Fruit fly (Drosophila melanogaster) whole organism, embryonic: ENCODE results near the gene CG15368.
A peak's percentile ranks its signal among the peaks of the same experiment; 100 is the strongest.

Experiments
- Ada2b ChIP-seq: fragments of 200-800 bp; sonication (Bioruptor generic); IDR thresholded peaks from 2 replicates; pipeline ENCODE4 v1.3.6; 2022; ENCODE audit warnings: missing biosample characterization, missing genetic modification characterization
- Bdp1 ChIP-seq: fragments of 200-800 bp; sonication (Bioruptor generic); optimal IDR thresholded peaks from 3 replicates; lab custom pipeline; 2016; ENCODE audit warnings: missing biosample characterization, missing genetic modification characterization
- CG10274 ChIP-seq: fragments of 200-800 bp; sonication (Bioruptor generic); optimal IDR thresholded peaks from 3 replicates; lab custom pipeline; 2017; ENCODE audit warnings: missing biosample characterization, mild to moderate bottlenecking, missing genetic modification characterization
- CG11560 ChIP-seq: fragments of 200-800 bp; sonication (Bioruptor generic); IDR thresholded peaks from 3 replicates; pipeline ENCODE4 v1.3.6; 2022; ENCODE audit warnings: missing biosample characterization, missing genetic modification characterization
- CG12769 ChIP-seq: fragments of 200-800 bp; sonication (Bioruptor generic); optimal IDR thresholded peaks from 2 replicates; lab custom pipeline; 2019; ENCODE audit warnings: missing biosample characterization, mild to moderate bottlenecking, missing genetic modification characterization, moderate library complexity
- CG13296 ChIP-seq: fragments of 200-800 bp; sonication (Bioruptor generic); optimal IDR thresholded peaks from 3 replicates; lab custom pipeline; 2018; ENCODE audit warnings: missing biosample characterization, mild to moderate bottlenecking, missing genetic modification characterization
- CG14441 ChIP-seq: fragments of 200-800 bp; sonication (Bioruptor generic); IDR thresholded peaks from 2 replicates; pipeline ENCODE4 v1.3.6; 2022; ENCODE audit warnings: missing biosample characterization, missing genetic modification characterization
- CG15514 ChIP-seq: fragments of 200-800 bp; sonication (Bioruptor generic); optimal IDR thresholded peaks from 3 replicates; lab custom pipeline; 2017; ENCODE audit warnings: missing biosample characterization, missing genetic modification characterization, mild to moderate bottlenecking, moderate library complexity, missing genetic modification reagents
- CG17359 ChIP-seq: fragments of 200-800 bp; sonication (Bioruptor generic); optimal IDR thresholded peaks from 3 replicates; lab custom pipeline; 2018; ENCODE audit warnings: missing biosample characterization, mild to moderate bottlenecking, missing genetic modification characterization, moderate library complexity
- CG2202 ChIP-seq: fragments of 200-800 bp; sonication (Bioruptor generic); optimal IDR thresholded peaks from 2 replicates; lab custom pipeline; 2018; ENCODE audit warnings: missing biosample characterization, mild to moderate bottlenecking, missing genetic modification characterization
- CG31224 ChIP-seq: fragments of 200-800 bp; sonication (Bioruptor generic); IDR thresholded peaks from 2 replicates; pipeline ENCODE4 v1.3.6; 2022; ENCODE audit warnings: missing biosample characterization, missing genetic modification characterization
- CG32772 ChIP-seq: fragments of 200-800 bp; sonication (Bioruptor generic); IDR thresholded peaks from 2 replicates; pipeline ENCODE4 v1.3.6; 2022; ENCODE audit warnings: missing biosample characterization, missing genetic modification characterization
- CG34224 ChIP-seq: fragments of 200-800 bp; sonication (Bioruptor generic); IDR thresholded peaks from 3 replicates; pipeline ENCODE4 v1.3.6; 2022; ENCODE audit warnings: missing biosample characterization, missing genetic modification characterization; ENCODE audit not compliant: partially characterized antibody
- CG43689 ChIP-seq: fragments of 200-800 bp; sonication (Bioruptor generic); IDR thresholded peaks from 2 replicates; pipeline ENCODE4 v1.3.6; 2022; ENCODE audit warnings: missing biosample characterization, missing genetic modification characterization
- CG4730 ChIP-seq: fragments of 200-800 bp; sonication (Bioruptor generic); IDR thresholded peaks from 2 replicates; pipeline ENCODE4 v1.3.6; 2022; ENCODE audit warnings: missing biosample characterization, missing genetic modification characterization
- CG7357 ChIP-seq: fragments of 200-800 bp; sonication (Bioruptor generic); IDR thresholded peaks from 3 replicates; pipeline ENCODE4 v1.3.6; 2022; ENCODE audit warnings: missing biosample characterization, missing genetic modification characterization
- CG7786 ChIP-seq: fragments of 200-800 bp; sonication (Bioruptor generic); optimal IDR thresholded peaks from 2 replicates; lab custom pipeline; 2016; ENCODE audit warnings: missing biosample characterization, missing genetic modification characterization
- CG8290 ChIP-seq, 3 experiments: fragments of 200-800 bp; sonication (Bioruptor generic); optimal IDR thresholded peaks; 2 replicates each; lab custom pipeline; 2016 to 2019; ENCODE audit warnings: missing biosample characterization in 3 of 3, missing genetic modification characterization in 3 of 3, mild to moderate bottlenecking in 2 of 3, moderate library complexity in 1 of 3
- CG9797 ChIP-seq: fragments of 200-800 bp; sonication (Bioruptor generic); optimal IDR thresholded peaks from 3 replicates; lab custom pipeline; 2018; ENCODE audit warnings: missing biosample characterization, mild to moderate bottlenecking, missing genetic modification characterization
- CG9876 ChIP-seq: fragments of 200-800 bp; sonication (Bioruptor generic); optimal IDR thresholded peaks from 2 replicates; lab custom pipeline; 2016; ENCODE audit warnings: missing biosample characterization, missing genetic modification characterization
- D ChIP-seq, 2 experiments: fragments of 200-800 bp in 1 of 2; fragments of >200 bp in 1 of 2; sonication (Bioruptor generic) in 1 of 2; optimal IDR thresholded peaks; 2 replicates in 1 of 2; 3 replicates in 1 of 2; lab custom pipeline; 2017; ENCODE audit warnings: mild to moderate bottlenecking in 1 of 2, missing biosample characterization in 1 of 2, missing genetic modification characterization in 1 of 2, missing genetic modification reagents in 1 of 2
- Dad ChIP-seq: fragments of 200-800 bp; sonication (Bioruptor generic); optimal IDR thresholded peaks from 3 replicates; lab custom pipeline; 2016; ENCODE audit warnings: missing biosample characterization, missing genetic modification characterization
- Dbx ChIP-seq: fragments of 200-800 bp; sonication (Bioruptor generic); IDR thresholded peaks from 3 replicates; pipeline ENCODE4 v1.3.6; 2022; ENCODE audit warnings: missing biosample characterization, missing genetic modification characterization
- Gug ChIP-seq: fragments of 200-800 bp; sonication (Bioruptor generic); IDR thresholded peaks from 4 replicates; pipeline ENCODE4 v1.3.6; 2022; ENCODE audit warnings: missing biosample characterization, missing genetic modification characterization
- HHEX ChIP-seq: fragments of 200-800 bp; sonication (Bioruptor generic); optimal IDR thresholded peaks from 3 replicates; lab custom pipeline; 2017; ENCODE audit warnings: missing biosample characterization, mild to moderate bottlenecking, missing genetic modification characterization, missing genetic modification reagents
- Hmr ChIP-seq: fragments of 200-800 bp; sonication (Bioruptor generic); optimal IDR thresholded peaks from 3 replicates; lab custom pipeline; 2017; ENCODE audit warnings: mild to moderate bottlenecking, missing biosample characterization, missing genetic modification reagents, missing genetic modification characterization
- Jarid2 ChIP-seq: fragments of 200-800 bp; sonication (Bioruptor generic); optimal IDR thresholded peaks from 3 replicates; lab custom pipeline; 2017; ENCODE audit warnings: mild to moderate bottlenecking, missing biosample characterization, missing genetic modification reagents, missing genetic modification characterization
- Lim3 ChIP-seq: fragments of 200-800 bp; sonication (Bioruptor generic); IDR thresholded peaks from 2 replicates; pipeline ENCODE4 v1.3.6; 2022; ENCODE audit warnings: missing biosample characterization, missing genetic modification characterization
- Med ChIP-seq: fragments of 200-800 bp; sonication (Bioruptor generic); peaks from one replicate; lab custom pipeline; 2016; ENCODE audit warnings: missing biosample characterization, missing genetic modification characterization, mild to moderate bottlenecking, inconsistent platforms, moderate library complexity
- Nf-YB ChIP-seq: fragments of 200-800 bp; sonication (Bioruptor generic); optimal IDR thresholded peaks from 3 replicates; lab custom pipeline; 2019; ENCODE audit warnings: missing biosample characterization, mild to moderate bottlenecking, missing genetic modification characterization, moderate library complexity
- Sry-β ChIP-seq: fragments of 200-800 bp; sonication (Bioruptor generic); optimal IDR thresholded peaks from 2 replicates; lab custom pipeline; 2018; ENCODE audit warnings: missing biosample characterization, mild to moderate bottlenecking, missing genetic modification characterization, moderate library complexity
- aop ChIP-seq: fragments of 200-800 bp; sonication (Bioruptor generic); IDR thresholded peaks from 2 replicates; pipeline ENCODE4 v1.3.6; 2022; ENCODE audit warnings: missing biosample characterization, missing genetic modification characterization
- bab2 ChIP-seq: fragments of 200-800 bp; sonication (Bioruptor generic); optimal IDR thresholded peaks from 2 replicates; lab custom pipeline; 2016; ENCODE audit warnings: missing biosample characterization, missing genetic modification characterization
- chif ChIP-seq, 2 experiments: fragments of 200-800 bp; sonication (Bioruptor generic); optimal IDR thresholded peaks; 3 replicates each; lab custom pipeline; 2016; ENCODE audit warnings: missing biosample characterization in 2 of 2, missing genetic modification characterization in 2 of 2
- corto ChIP-seq: fragments of 200-800 bp; sonication (Bioruptor generic); optimal IDR thresholded peaks from 2 replicates; lab custom pipeline; 2016; ENCODE audit warnings: missing biosample characterization, mild to moderate bottlenecking, missing genetic modification characterization, moderate library complexity
- crc ChIP-seq: fragments of 200-800 bp; sonication (Bioruptor generic); optimal IDR thresholded peaks from 2 replicates; lab custom pipeline; 2016; ENCODE audit warnings: missing biosample characterization, missing genetic modification characterization
- dmrt11E ChIP-seq: fragments of 200-800 bp; sonication (Bioruptor generic); optimal IDR thresholded peaks from 3 replicates; lab custom pipeline; 2018; ENCODE audit warnings: missing biosample characterization, mild to moderate bottlenecking, missing genetic modification characterization, moderate library complexity
- exex ChIP-seq: fragments of 200-800 bp; sonication (Bioruptor generic); optimal IDR thresholded peaks from 4 replicates; lab custom pipeline; 2018; ENCODE audit warnings: missing biosample characterization, mild to moderate bottlenecking, missing genetic modification characterization, moderate library complexity
- jigr1 ChIP-seq: fragments of 200-800 bp; sonication (Bioruptor generic); IDR thresholded peaks from 3 replicates; pipeline ENCODE4 v1.3.6; 2022; ENCODE audit warnings: missing biosample characterization, missing genetic modification characterization
- jing ChIP-seq: fragments of 200-800 bp; sonication (Bioruptor generic); optimal IDR thresholded peaks from 2 replicates; lab custom pipeline; 2018; ENCODE audit warnings: missing biosample characterization, mild to moderate bottlenecking, missing genetic modification characterization
- knrl ChIP-seq: fragments of 200-800 bp; sonication (Bioruptor generic); IDR thresholded peaks from 3 replicates; pipeline ENCODE4 v1.3.6; 2022; ENCODE audit warnings: missing biosample characterization, missing genetic modification characterization; ENCODE audit not compliant: partially characterized antibody
- nau ChIP-seq: fragments of 200-800 bp; sonication (Bioruptor generic); optimal IDR thresholded peaks from 3 replicates; lab custom pipeline; 2017; ENCODE audit warnings: missing biosample characterization, mild to moderate bottlenecking, missing genetic modification characterization, missing genetic modification reagents
- sisA ChIP-seq: fragments of 200-800 bp; sonication (Bioruptor generic); IDR thresholded peaks from 2 replicates; pipeline ENCODE4 v1.3.6; 2022; ENCODE audit warnings: missing biosample characterization, missing genetic modification characterization
- sob ChIP-seq: fragments of 200-800 bp; sonication (Bioruptor generic); IDR thresholded peaks from 2 replicates; pipeline ENCODE4 v1.3.6; 2022; ENCODE audit warnings: missing biosample characterization, missing genetic modification characterization
- tap ChIP-seq: fragments of 200-800 bp; optimal IDR thresholded peaks from 3 replicates; lab custom pipeline; 2019; ENCODE audit warnings: missing biosample characterization, mild to moderate bottlenecking, missing genetic modification characterization, moderate library complexity
- vfl ChIP-seq: fragments of 200-800 bp; sonication (Bioruptor generic); optimal IDR thresholded peaks from 2 replicates; lab custom pipeline; 2016; ENCODE audit warnings: missing biosample characterization, missing genetic modification characterization
- wek ChIP-seq: fragments of 200-800 bp; sonication (Bioruptor generic); optimal IDR thresholded peaks from 3 replicates; lab custom pipeline; 2018; ENCODE audit warnings: missing biosample characterization, mild to moderate bottlenecking, missing genetic modification characterization, moderate library complexity
- zen ChIP-seq: fragments of 200-800 bp; sonication (Bioruptor generic); optimal IDR thresholded peaks from 3 replicates; lab custom pipeline; 2018; ENCODE audit warnings: missing biosample characterization, mild to moderate bottlenecking, missing genetic modification characterization, moderate library complexity

The CG15368 gene

dm6 chrX:9201866-9202681 is 13.5 kb upstream of the CG15368 start (continued):
- TF ChIP-seq CG7357 (GFP tag; lab: Robert Waterston, UW) (peak; percentile 69), Nf-YB (GFP tag; lab: Kevin White, UChicago) (peak; percentile 58), CG13296 (GFP tag; lab: Kevin White, UChicago) (peak; percentile 64), chif (GFP tag; optimal IDR thresholded peaks at IDR 0.05; lab: Kevin White, UChicago) (peak in 1 of 2 experiments; percentile 8), CG8290 (GFP tag; optimal IDR thresholded peaks at IDR 0.05; lab: Kevin White, UChicago) (no peak), CG8290 (tag; optimal IDR thresholded peaks at IDR 0.05; lab: Kevin White, UChicago) (peak in 1 of 2 experiments; percentile 84), Dbx (GFP tag; lab: Robert Waterston, UW) (peak; percentile 94), CG17359 (peak; percentile 60), crc (GFP tag; lab: Kevin White, UChicago) (no peak), jigr1 (GFP tag; lab: Robert Waterston, UW) (no peak), CG11560 (tag; lab: Robert Waterston, UW) (peak; percentile 79), CG9876 (GFP tag; lab: Kevin White, UChicago) (no peak), vfl (GFP tag; lab: Kevin White, UChicago) (no peak), knrl (GFP tag; lab: Robert Waterston, UW) (no peak), D (optimal IDR thresholded peaks at IDR 0.05; lab: Kevin White, UChicago) (no peak), D (GFP tag; optimal IDR thresholded peaks at IDR 0.05; lab: Kevin White, UChicago) (no peak), CG12769 (tag; lab: Kevin White, UChicago) (peak; percentile 82), Dad (GFP tag; lab: Kevin White, UChicago) (no peak), Sry-β (GFP tag; lab: Kevin White, UChicago) (no peak), CG4730 (peak; percentile 78), CG43689 (GFP tag; lab: Robert Waterston, UW) (peak; percentile 53; the same call in 1 of the 2 replicates), CG34224 (no peak), corto (GFP tag; lab: Kevin White, UChicago) (no peak), CG10274 (peak; percentile 67), CG2202 (tag; lab: Kevin White, UChicago) (no peak), HHEX (peak; percentile 86), Ada2b (peak; percentile 79), nau (GFP tag; lab: Kevin White, UChicago) (no peak), exex (tag; lab: Kevin White, UChicago) (peak; percentile 53), CG15514 (GFP tag; lab: Kevin White, UChicago) (peak; percentile 87), jing (GFP tag; lab: Kevin White, UChicago) (peak; percentile 2), wek (GFP tag; lab: Kevin White, UChicago) (no peak), Gug (GFP tag; lab: Robert Waterston, UW) (peak; percentile 94), Hmr (GFP tag; lab: Kevin White, UChicago) (peak; percentile 90), CG14441 (peak; percentile 86), Med (peak; percentile 92), Lim3 (GFP tag; lab: Robert Waterston, UW) (no peak), CG31224 (GFP tag; lab: Robert Waterston, UW) (peak; percentile 89), sisA (GFP tag; lab: Robert Waterston, UW) (peak; percentile 61), bab2 (GFP tag; lab: Kevin White, UChicago) (peak; percentile 11), Jarid2 (GFP tag; lab: Kevin White, UChicago) (peak; percentile 47), Bdp1 (GFP tag; lab: Kevin White, UChicago) (peak; percentile 31), CG9797 (no peak), CG7786 (peak; percentile 31), tap (tag; lab: Kevin White, UChicago) (peak; percentile 30), zen (tag; lab: Kevin White, UChicago) (no peak), CG32772 (GFP tag; lab: Robert Waterston, UW) (peak; percentile 65), sob (peak; percentile 84), dmrt11E (tag; lab: Kevin White, UChicago) (peak; percentile 24), aop (GFP tag; lab: Robert Waterston, UW) (no peak)
